Fruit fly (Drosophila melanogaster): Measurements from ENCODE around the gene sws.

Gene sws

dm6 chrX:7980786-7981185, 12.8 kb upstream of the sws start:
- no peak for TF ChIP-seq CG6792 (GFP tag; optimal IDR thresholded peaks at IDR 0.05)
- peak; percentile 21; the same call in 1 of the 2 replicates for TF ChIP-seq CG15336 (GFP tag; IDR thresholded peaks at IDR 0.05)
- peak; percentile 58 for TF ChIP-seq dsx (GFP tag; optimal IDR thresholded peaks at IDR 0.05; ENCODE audit: poor library complexity, severe bottlenecking)
- peak; percentile 87 for TF ChIP-seq ss (GFP tag; optimal IDR thresholded peaks at IDR 0.05)
- TF ChIP-seq eg (GFP tag; IDR thresholded peaks at IDR 0.05), result no peak
- no peak for TF ChIP-seq topi (GFP tag; optimal IDR thresholded peaks at IDR 0.05)
- TF ChIP-seq CG11902 (GFP tag; optimal IDR thresholded peaks at IDR 0.05), result no peak
- TF ChIP-seq Met (GFP tag; optimal IDR thresholded peaks at IDR 0.05), result no peak
- no peak for TF ChIP-seq CG6276 (GFP tag; optimal IDR thresholded peaks at IDR 0.05)
- peak; percentile 43 for TF ChIP-seq spab (GFP tag; optimal IDR thresholded peaks at IDR 0.05)
- TF ChIP-seq CG6163 (GFP tag; IDR thresholded peaks at IDR 0.05), result 0 out of 3 replicates have a peak, but pooled peaks have one; percentile 42
- TF ChIP-seq CG8119 (GFP tag; IDR thresholded peaks at IDR 0.05), result peak; percentile 57
- no peak for TF ChIP-seq Sox15 (GFP tag; optimal IDR thresholded peaks at IDR 0.05)
- TF ChIP-seq CG3919 (GFP tag; optimal IDR thresholded peaks at IDR 0.05), result no peak
- peak; percentile 48 for TF ChIP-seq Ets96B (tag; optimal IDR thresholded peaks at IDR 0.05)
- no peak for TF ChIP-seq vri (GFP tag; optimal IDR thresholded peaks at IDR 0.05)
- TF ChIP-seq CG3032 (tag; optimal IDR thresholded peaks at IDR 0.05), result peak; percentile 51
- TF ChIP-seq CG10669 (GFP tag; optimal IDR thresholded peaks at IDR 0.05), result peak; percentile 33
- TF ChIP-seq CG9139 (GFP tag; optimal IDR thresholded peaks at IDR 0.05), result peak; percentile 77
- peak; percentile 3 for TF ChIP-seq achi (GFP tag; optimal IDR thresholded peaks at IDR 0.05)
- TF ChIP-seq CG6808 (GFP tag; optimal IDR thresholded peaks at IDR 0.05), result peak; percentile 71

dm6 chrX:7979202-7979601, 11.2 kb upstream of the sws start:
- TF ChIP-seq CG6792 (GFP tag; optimal IDR thresholded peaks at IDR 0.05), result peak; percentile 14
- TF ChIP-seq acj6 (GFP tag; optimal IDR thresholded peaks at IDR 0.05), result peak; percentile 36
- TF ChIP-seq Hr38 (GFP tag; optimal IDR thresholded peaks at IDR 0.05), result no peak
- TF ChIP-seq CG32006 (GFP tag; optimal IDR thresholded peaks at IDR 0.05), result peak; percentile 25
- TF ChIP-seq dsx (GFP tag; optimal IDR thresholded peaks at IDR 0.05; ENCODE audit: poor library complexity, severe bottlenecking), result peak; percentile 29
- TF ChIP-seq Lpt (GFP tag; optimal IDR thresholded peaks at IDR 0.05), result peak; percentile 18
- TF ChIP-seq CG6854 (GFP tag; optimal IDR thresholded peaks at IDR 0.05), result no peak
- peak; percentile 46 for TF ChIP-seq spab (GFP tag; optimal IDR thresholded peaks at IDR 0.05)
- TF ChIP-seq Ets96B (tag; optimal IDR thresholded peaks at IDR 0.05), result peak; percentile 53
- no peak for TF ChIP-seq topi (GFP tag; optimal IDR thresholded peaks at IDR 0.05)
- no peak for TF ChIP-seq fd85E (GFP tag; optimal IDR thresholded peaks at IDR 0.05)
- TF ChIP-seq CG34406 (GFP tag; optimal IDR thresholded peaks at IDR 0.05), result peak; percentile 28
- TF ChIP-seq net (GFP tag; optimal IDR thresholded peaks at IDR 0.05), result peak; percentile 2
- 0 out of 2 replicates have a peak, but pooled peaks have one; percentile 26 for TF ChIP-seq CG15336 (GFP tag; IDR thresholded peaks at IDR 0.05)
- peak; percentile 30 for TF ChIP-seq Eip75B (GFP tag; optimal IDR thresholded peaks at IDR 0.05)
- peak; percentile 0 for TF ChIP-seq esn (GFP tag; optimal IDR thresholded peaks at IDR 0.05)
- peak; percentile 31 for TF ChIP-seq pdm3 (GFP tag; optimal IDR thresholded peaks at IDR 0.05)
- TF ChIP-seq Hr39 (GFP tag; optimal IDR thresholded peaks at IDR 0.05), result no peak
- peak; percentile 27 for TF ChIP-seq CG10631 (GFP tag; optimal IDR thresholded peaks at IDR 0.05)
- TF ChIP-seq CG6808 (GFP tag; optimal IDR thresholded peaks at IDR 0.05), result peak; percentile 25
- TF ChIP-seq Sox14 (GFP tag; optimal IDR thresholded peaks at IDR 0.05), result peak; percentile 49
- peak; percentile 5 to 45 for TF ChIP-seq ss (GFP tag; optimal IDR thresholded peaks at IDR 0.05)
- peak; percentile 62 for TF ChIP-seq Eip78C (GFP tag)
- no peak for TF ChIP-seq Smox (GFP tag; optimal IDR thresholded peaks at IDR 0.05)
- no peak for TF ChIP-seq vri (GFP tag; optimal IDR thresholded peaks at IDR 0.05)
- TF ChIP-seq CG11762 (GFP tag; optimal IDR thresholded peaks at IDR 0.05; ENCODE audit: insufficient read depth), result no peak
- peak in 1 of 2 experiments; percentile 16 for TF ChIP-seq salr (GFP tag; optimal IDR thresholded peaks at IDR 0.05)
- TF ChIP-seq CG10669 (GFP tag; optimal IDR thresholded peaks at IDR 0.05), result peak; percentile 40
- no peak for TF ChIP-seq Hr4 (GFP tag; optimal IDR thresholded peaks at IDR 0.05)
- peak; percentile 16 for TF ChIP-seq OdsH (GFP tag; optimal IDR thresholded peaks at IDR 0.05)
- TF ChIP-seq fd59A (GFP tag; optimal IDR thresholded peaks at IDR 0.05), result peak; percentile 3
- TF ChIP-seq achi (GFP tag; optimal IDR thresholded peaks at IDR 0.05), result peak; percentile 47
- TF ChIP-seq lz (GFP tag; optimal IDR thresholded peaks at IDR 0.05), result no peak
- peak; percentile 45 for TF ChIP-seq CG3032 (tag; optimal IDR thresholded peaks at IDR 0.05)
- peak; percentile 14 for TF ChIP-seq CG1621 (tag; optimal IDR thresholded peaks at IDR 0.05)
- TF ChIP-seq CG3919 (GFP tag; optimal IDR thresholded peaks at IDR 0.05), result peak; percentile 35
